Worm (Caenorhabditis elegans) whole organism, L2 larva: ENCODE measurements around the gene wdr-83.

ENCODE experiments used
- C34F6.9 ChIP-seq: fragments of 150-350 bp; optimal IDR thresholded peaks from 2 replicates; lab custom pipeline; 2014; ENCODE audit warnings: missing biosample characterization, missing genetic modification characterization
- R02D3.7 ChIP-seq: fragments of 150-350 bp; optimal IDR thresholded peaks from 2 replicates; lab custom pipeline; 2014; ENCODE audit warnings: missing biosample characterization, missing genetic modification characterization
- aly-2 ChIP-seq: fragments of 150-350 bp; optimal IDR thresholded peaks from 2 replicates; lab custom pipeline; 2014; ENCODE audit warnings: missing biosample characterization, missing genetic modification characterization
- ama-1 ChIP-seq: fragments of 150-350 bp; optimal IDR thresholded peaks from 2 replicates; lab custom pipeline; 2018; ENCODE audit warnings: inconsistent platforms
- ceh-16 ChIP-seq: fragments of 150-350 bp; optimal IDR thresholded peaks from 2 replicates; lab custom pipeline; 2014; ENCODE audit warnings: missing biosample characterization, missing genetic modification characterization
- dmd-4 ChIP-seq: sonication (generic microtip); optimal IDR thresholded peaks from 2 replicates; lab custom pipeline; 2017; ENCODE audit warnings: missing biosample characterization, missing genetic modification characterization
- egl-27 ChIP-seq: sonication (generic microtip); optimal IDR thresholded peaks from 3 replicates; lab custom pipeline; 2017; ENCODE audit warnings: missing biosample characterization, missing genetic modification reagents, missing genetic modification characterization
- elt-1 ChIP-seq: fragments of 150-350 bp; optimal IDR thresholded peaks from 2 replicates; lab custom pipeline; 2014; ENCODE audit warnings: missing biosample characterization, missing genetic modification characterization
- elt-3 ChIP-seq: sonication (generic microtip); optimal IDR thresholded peaks from 2 replicates; lab custom pipeline; 2017; ENCODE audit warnings: missing biosample characterization, missing genetic modification characterization
- fos-1 ChIP-seq: fragments of 150-350 bp; optimal IDR thresholded peaks from 2 replicates; lab custom pipeline; 2014; ENCODE audit warnings: missing biosample characterization, missing genetic modification characterization
- gmeb-1 ChIP-seq: fragments of 150-350 bp; optimal IDR thresholded peaks from 2 replicates; lab custom pipeline; 2014; ENCODE audit warnings: missing biosample characterization, missing genetic modification characterization
- lin-11 ChIP-seq: fragments of 150-350 bp; sonication (generic microtip); optimal IDR thresholded peaks from 2 replicates; lab custom pipeline; 2014; ENCODE audit warnings: missing biosample characterization, missing genetic modification characterization, inconsistent platforms, mixed read lengths
- lin-13 ChIP-seq: fragments of 150-350 bp; optimal IDR thresholded peaks from 2 replicates; lab custom pipeline; 2014; ENCODE audit warnings: missing biosample characterization, missing genetic modification reagents, missing genetic modification characterization
- lin-39 ChIP-seq: fragments of 150-350 bp; optimal IDR thresholded peaks from 2 replicates; lab custom pipeline; 2014; ENCODE audit warnings: missing biosample characterization, missing genetic modification reagents, missing genetic modification characterization
- lsy-2 ChIP-seq, 2 experiments: fragments of 150-350 bp in 1 of 2; sonication (generic microtip) in 1 of 2; optimal IDR thresholded peaks; 2 replicates each; lab custom pipeline; 2014 to 2017; ENCODE audit warnings: missing biosample characterization in 2 of 2, missing genetic modification characterization in 2 of 2
- mab-5 ChIP-seq: fragments of 150-350 bp; optimal IDR thresholded peaks from 2 replicates; lab custom pipeline; 2014; ENCODE audit warnings: missing biosample characterization, missing genetic modification characterization
- mdl-1 ChIP-seq, 2 experiments: fragments of 150-350 bp in 1 of 2; sonication (generic microtip) in 1 of 2; optimal IDR thresholded peaks; 2 replicates each; lab custom pipeline; 2017; ENCODE audit warnings: missing biosample characterization in 2 of 2, missing genetic modification characterization in 2 of 2
- nhr-11 ChIP-seq: fragments of 150-350 bp; optimal IDR thresholded peaks from 2 replicates; lab custom pipeline; 2014; ENCODE audit warnings: missing biosample characterization, missing genetic modification characterization
- nhr-12 ChIP-seq: fragments of 150-350 bp; optimal IDR thresholded peaks from 2 replicates; lab custom pipeline; 2014; ENCODE audit warnings: missing biosample characterization, missing genetic modification characterization
- nhr-21 ChIP-seq: fragments of 150-350 bp; optimal IDR thresholded peaks from 2 replicates; lab custom pipeline; 2014; ENCODE audit warnings: missing biosample characterization, missing genetic modification characterization
- nhr-23 ChIP-seq: fragments of 150-350 bp; optimal IDR thresholded peaks from 2 replicates; lab custom pipeline; 2014; ENCODE audit warnings: missing biosample characterization, missing genetic modification reagents, missing genetic modification characterization
- nhr-25 ChIP-seq: fragments of 150-350 bp; sonication (generic microtip); optimal IDR thresholded peaks from 3 replicates; lab custom pipeline; 2014; ENCODE audit warnings: missing biosample characterization, missing genetic modification characterization
- nhr-6 ChIP-seq: fragments of 150-350 bp; optimal IDR thresholded peaks from 2 replicates; lab custom pipeline; 2014; ENCODE audit warnings: missing biosample characterization, missing genetic modification characterization
- peb-1 ChIP-seq: fragments of 150-350 bp; optimal IDR thresholded peaks from 2 replicates; lab custom pipeline; 2014; ENCODE audit warnings: missing biosample characterization, missing genetic modification characterization
- sem-4 ChIP-seq: fragments of 150-350 bp; optimal IDR thresholded peaks from 2 replicates; lab custom pipeline; 2014; ENCODE audit warnings: missing biosample characterization, missing genetic modification reagents, missing genetic modification characterization
- skn-1 ChIP-seq: sonication (generic microtip); optimal IDR thresholded peaks from 2 replicates; lab custom pipeline; 2017; ENCODE audit warnings: missing biosample characterization, missing genetic modification characterization
- sma-3 ChIP-seq: sonication (generic microtip); optimal IDR thresholded peaks from 2 replicates; lab custom pipeline; 2016; ENCODE audit warnings: missing genetic modification reagents, missing genetic modification characterization, missing compliant biosample characterization
- snpc-4 ChIP-seq: fragments of 150-350 bp; optimal IDR thresholded peaks from 2 replicates; lab custom pipeline; 2014; ENCODE audit warnings: missing biosample characterization, missing genetic modification characterization
- unc-39 ChIP-seq: fragments of 150-350 bp; optimal IDR thresholded peaks from 2 replicates; lab custom pipeline; 2014; ENCODE audit warnings: missing biosample characterization, missing genetic modification characterization
- unc-55 ChIP-seq: fragments of 150-350 bp; sonication (generic microtip); optimal IDR thresholded peaks from 3 replicates; lab custom pipeline; 2014; ENCODE audit warnings: missing biosample characterization, missing genetic modification reagents, missing genetic modification characterization
- zag-1 ChIP-seq: fragments of 150-350 bp; optimal IDR thresholded peaks from 2 replicates; lab custom pipeline; 2014; ENCODE audit warnings: missing biosample characterization, missing genetic modification characterization
- ztf-1 ChIP-seq: fragments of 200-800 bp; sonication (Bioruptor generic); conservative IDR thresholded peaks from 2 replicates; pipeline ENCODE4 v1.3.6; 2022; ENCODE audit warnings: missing genetic modification characterization, missing compliant biosample characterization
- ztf-4 ChIP-seq: fragments of 150-350 bp; optimal IDR thresholded peaks from 2 replicates; lab custom pipeline; 2014; ENCODE audit warnings: missing biosample characterization, missing genetic modification characterization

The wdr-83 gene

DNA sequence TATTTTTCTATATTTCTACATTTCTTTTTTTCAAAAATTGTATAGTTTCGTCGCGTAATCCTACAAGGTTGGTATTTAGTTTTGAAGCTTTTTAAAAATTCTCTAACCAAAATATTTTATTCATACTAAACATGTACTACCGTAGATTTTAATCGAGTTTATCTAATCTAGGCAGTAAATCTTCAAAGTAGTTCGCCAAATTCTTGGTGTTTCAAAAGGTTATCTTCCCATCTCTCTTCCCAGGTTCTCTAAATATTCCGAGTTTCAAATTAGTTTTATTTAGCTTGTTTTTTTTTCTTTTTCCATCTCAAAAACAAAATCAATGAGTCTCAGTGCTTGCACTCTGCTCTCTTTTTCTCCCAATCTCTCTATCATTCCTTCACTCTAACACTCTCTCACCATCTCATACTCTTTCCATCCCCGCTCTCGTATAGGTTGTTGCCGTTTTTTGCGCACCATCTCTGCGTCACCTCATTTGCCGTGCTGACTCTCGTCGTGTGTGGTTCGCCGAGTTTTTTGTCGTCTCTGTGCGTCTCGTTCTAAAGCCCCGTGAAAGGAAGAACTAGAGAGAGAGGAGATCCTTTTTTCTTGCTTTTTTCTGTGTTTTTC, 14.4 kb downstream of the wdr-83 start (continued):
- TF ChIP-seq nhr-11 (no peak), mab-5 (tag; lab: Kevin White, UChicago) (peak; percentile 56), zag-1 (tag; lab: Kevin White, UChicago) (peak; percentile 57), nhr-12 (tag; lab: Kevin White, UChicago) (no peak), unc-39 (tag; lab: Kevin White, UChicago) (no peak), elt-3 (tag; lab: Kevin White, UChicago) (no peak)

DNA sequence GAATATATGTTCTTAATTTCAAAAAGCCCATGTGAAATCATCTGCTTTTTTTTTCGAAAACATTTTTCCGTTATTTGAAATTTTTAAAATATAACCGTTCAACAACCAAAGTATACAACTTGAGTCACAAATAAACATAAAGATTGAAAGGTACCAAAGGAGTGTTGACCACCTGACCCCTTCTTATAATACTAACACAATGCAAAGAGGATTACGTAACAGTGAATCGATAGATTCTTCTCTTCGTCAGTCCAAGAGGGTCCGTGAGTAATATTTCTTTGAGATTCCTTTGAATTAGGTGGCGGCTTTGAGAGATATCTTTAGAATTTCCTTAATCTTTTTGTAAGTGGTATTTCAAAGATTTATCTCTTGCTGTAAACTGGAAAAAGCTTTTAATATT, 15.4 kb downstream of the wdr-83 start:
- TF ChIP-seq ama-1 (lab: Kevin White, UChicago) (no peak), unc-55 (GFP tag; lab: Kevin White, UChicago) (no peak), ztf-1 (GFP tag; lab: Robert Waterston, UW) (no peak), nhr-23 (tag; lab: Kevin White, UChicago) (no peak), R02D3.7 (tag; lab: Kevin White, UChicago) (no peak), C34F6.9 (tag; lab: Kevin White, UChicago) (no peak), zag-1 (tag; lab: Kevin White, UChicago) (no peak), nhr-11 (no peak), nhr-21 (tag; lab: Kevin White, UChicago) (no peak), nhr-6 (tag; lab: Kevin White, UChicago) (no peak), sem-4 (no peak), sma-3 (GFP tag; lab: Kevin White, UChicago) (no peak), fos-1 (tag; lab: Kevin White, UChicago) (no peak), ztf-4 (tag; lab: Kevin White, UChicago) (no peak)

DNA sequence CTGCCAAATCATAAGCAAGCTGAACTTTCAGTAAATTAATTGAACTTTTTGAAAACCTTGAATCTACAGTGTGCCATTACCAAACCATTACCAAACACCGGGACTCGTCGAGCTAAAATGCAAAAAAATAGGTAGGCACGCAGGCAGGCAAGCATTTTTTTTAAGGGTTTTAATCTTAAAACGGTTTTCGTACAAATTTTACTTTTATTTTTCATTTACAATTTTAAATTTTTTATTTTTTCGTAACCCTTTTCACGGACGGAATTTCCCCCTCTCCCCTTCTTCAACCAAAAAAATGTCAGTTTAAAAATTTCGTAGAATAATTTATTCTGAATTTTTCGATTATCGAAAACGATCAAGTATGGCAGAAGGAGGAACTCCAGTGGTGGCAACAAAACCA, 17.1 kb downstream of the wdr-83 start, which contains the start of gene F59A6.2:
F59A6.2 (plus strand) TSS at position 301 of the 400 bp plus-strand sequence.
- TF ChIP-seq nhr-25 (tag; lab: Kevin White, UChicago) (no peak), lin-11 (tag; lab: Kevin White, UChicago) (no peak)

DNA sequence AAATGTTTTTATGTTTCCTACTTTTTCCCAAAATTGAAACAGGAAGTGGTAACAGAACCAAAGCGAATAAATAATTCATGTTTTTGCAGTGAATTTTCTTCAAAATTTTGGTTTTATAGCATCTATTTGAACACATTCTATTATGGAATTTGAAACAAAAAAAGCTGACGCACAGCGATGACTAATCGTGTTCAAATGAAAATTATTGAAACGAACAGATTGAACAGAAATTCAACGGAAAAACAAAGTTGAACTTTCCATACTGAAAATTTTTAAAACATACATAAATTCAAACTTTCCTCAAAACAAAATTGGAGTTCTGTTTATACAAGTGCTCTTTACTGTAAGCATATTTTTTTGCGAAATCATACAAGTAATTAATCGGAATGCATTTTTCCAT, 19.5 kb downstream of the wdr-83 start, which contains the start of gene F59A6.12:
F59A6.12 (minus strand) TSS at position 101 of the 400 bp plus-strand sequence.
- no peak for TF ChIP-seq lsy-2 (tag; optimal IDR thresholded peaks at IDR 0.05; lab: Kevin White, UChicago)
- TF ChIP-seq sem-4: no peak
- TF ChIP-seq snpc-4 (tag; lab: Kevin White, UChicago): no peak
- no peak for TF ChIP-seq mdl-1 (tag; optimal IDR thresholded peaks at IDR 0.05; lab: Kevin White, UChicago)
- TF ChIP-seq lin-39: no peak
- no peak for TF ChIP-seq skn-1 (tag; lab: Kevin White, UChicago)
- TF ChIP-seq egl-27 (tag; lab: Kevin White, UChicago): no peak
- no peak for TF ChIP-seq ztf-4 (tag; lab: Kevin White, UChicago)
- no peak for TF ChIP-seq zag-1 (tag; lab: Kevin White, UChicago)

DNA sequence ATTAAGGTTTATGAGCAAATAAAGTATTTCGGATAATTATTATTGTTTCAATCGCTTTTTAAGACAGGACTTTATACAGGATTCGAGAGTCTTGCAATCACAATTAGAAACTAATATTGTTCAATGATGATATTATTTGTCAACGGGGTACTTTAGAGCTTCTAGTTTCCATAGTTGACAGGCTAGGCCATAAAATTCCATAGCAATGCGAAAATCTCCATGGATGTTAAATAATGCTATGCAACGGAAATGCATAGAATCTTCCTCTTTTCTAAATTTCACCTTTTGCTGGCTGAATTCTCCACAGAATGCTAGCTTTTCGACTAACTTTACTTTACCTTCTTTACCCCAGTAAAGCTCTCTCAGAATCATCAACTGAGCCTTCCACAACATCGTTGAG, 23.5 kb downstream of the wdr-83 start, which contains the start of gene F59A6.3:
F59A6.3 (plus strand) TSS at position 301 of the 400 bp plus-strand sequence.
- TF ChIP-seq lin-39: no peak
- no peak for TF ChIP-seq unc-39 (tag; lab: Kevin White, UChicago)
- TF ChIP-seq lin-13 (GFP tag; lab: Kevin White, UChicago): no peak
- no peak for TF ChIP-seq peb-1
- TF ChIP-seq elt-1 (tag; lab: Kevin White, UChicago): no peak
- no peak for TF ChIP-seq lin-11 (tag; lab: Kevin White, UChicago)
- no peak for TF ChIP-seq unc-55 (GFP tag; lab: Kevin White, UChicago)
- no peak for TF ChIP-seq nhr-11
- TF ChIP-seq dmd-4 (tag; lab: Kevin White, UChicago): no peak

DNA sequence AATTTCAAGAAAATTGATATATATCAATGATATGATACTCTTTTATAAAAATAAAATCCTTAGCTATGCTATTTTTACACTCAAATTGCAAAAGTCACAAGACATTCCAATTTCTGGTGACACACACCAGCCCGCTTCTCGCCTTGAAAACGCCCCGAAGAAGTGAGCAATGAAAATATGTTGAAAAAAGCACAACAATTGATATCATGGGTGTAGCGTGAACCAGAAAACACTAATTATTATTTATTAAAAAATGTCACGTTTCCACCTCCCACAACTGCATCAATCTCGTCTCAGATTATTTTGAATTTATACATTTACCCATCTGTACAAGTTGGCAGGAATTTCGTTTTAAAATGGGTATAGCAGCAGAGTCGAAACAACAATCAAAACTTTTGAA, 26.7 kb downstream of the wdr-83 start, which contains the start of gene F59A6.4:
F59A6.4 (plus strand) TSS at position 301 of the 400 bp plus-strand sequence.
- TF ChIP-seq nhr-23 (tag; lab: Kevin White, UChicago): no peak
- no peak for TF ChIP-seq aly-2
- no peak for TF ChIP-seq ceh-16 (tag; lab: Kevin White, UChicago)
- TF ChIP-seq zag-1 (tag; lab: Kevin White, UChicago): no peak
- TF ChIP-seq nhr-12 (tag; lab: Kevin White, UChicago): no peak
- no peak for TF ChIP-seq sem-4
- no peak for TF ChIP-seq gmeb-1 (tag; lab: Kevin White, UChicago)
- TF ChIP-seq dmd-4 (tag; lab: Kevin White, UChicago): no peak
- TF ChIP-seq, all 48 proteins: peak for 0
